Fruit fly (Drosophila melanogaster): ENCODE results near the gene CG8206.

- TF ChIP-seq CG8478 (optimal IDR thresholded peaks at IDR 0.05) = no peak
- TF ChIP-seq CTCF (optimal IDR thresholded peaks at IDR 0.05) = no peak
Measured at dm6 chrX:15701047-15701446, 38.0 kb upstream of the CG8206 start, which contains the start of gene CG9240.

All from S2 (cell line).